Worm (Caenorhabditis elegans) whole organism, L4/young adult: ENCODE results near the gene T19H12.6.

Experiments used
- W03F9.2 ChIP-seq: fragments of 150-350 bp; optimal IDR thresholded peaks from 2 replicates; lab custom pipeline; 2014; ENCODE audit warnings: missing biosample characterization, missing genetic modification characterization
- dao-5 ChIP-seq: sonication (generic microtip); optimal IDR thresholded peaks from 2 replicates; lab custom pipeline; 2016; ENCODE audit warnings: missing genotype, missing genetic modification characterization, moderate library complexity, missing compliant biosample characterization
- him-1 ChIP-seq: sonication (generic microtip); optimal IDR thresholded peaks from 2 replicates; lab custom pipeline; 2016; ENCODE audit warnings: missing genotype, missing genetic modification reagents, missing genetic modification characterization, missing compliant biosample characterization

DNA sequence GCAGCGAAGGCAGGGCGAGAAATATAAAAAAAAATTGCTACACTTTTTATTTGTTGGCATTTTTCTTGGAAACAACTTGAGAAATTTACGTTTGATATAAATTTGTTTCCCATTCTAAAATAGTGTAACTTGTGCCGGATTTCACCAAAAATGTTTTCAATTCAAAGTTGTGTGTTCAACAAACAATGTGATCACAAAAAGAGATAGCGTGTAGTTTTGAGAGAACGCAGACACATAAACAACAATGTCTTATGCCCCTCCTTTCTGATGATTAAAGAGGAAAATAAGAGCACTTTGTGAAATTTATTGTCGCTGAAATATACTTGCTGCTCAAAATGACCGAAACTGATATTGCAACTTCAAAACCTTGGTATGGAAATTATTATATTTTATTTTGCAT, 30.1 kb downstream of the T19H12.6 start, which contains the start of gene abhd-5.1:
- TF ChIP-seq him-1 (tag; lab: Kevin White, UChicago) (no peak), W03F9.2 (peak; percentile 20), dao-5 (tag; lab: Kevin White, UChicago) (no peak)
